Fruit fly (Drosophila melanogaster): ENCODE data around the gene GlcAT-S.
A peak's percentile ranks its signal among the peaks of the same experiment; 100 is the strongest.

GlcAT-S gene

dm6 chr2L:9569588-9570434, 46.5 kb upstream of the GlcAT-S start (continued):
- TF ChIP-seq emc (GFP tag; optimal IDR thresholded peaks at IDR 0.05) (peak; percentile 32), lilli (GFP tag; optimal IDR thresholded peaks at IDR 0.05) (peak; percentile 95), amos (GFP tag; IDR thresholded peaks at IDR 0.05; ENCODE audit: partially characterized antibody) (peak; percentile 31; the same call in 1 of the 2 replicates), CG1647 (GFP tag; optimal IDR thresholded peaks at IDR 0.05) (peak; percentile 89), stc (GFP tag; IDR thresholded peaks at IDR 0.05) (peak; percentile 90), CG33557 (GFP tag; optimal IDR thresholded peaks at IDR 0.05) (peak; percentile 88), CG11723 (GFP tag; optimal IDR thresholded peaks at IDR 0.05) (peak; percentile 93), bcd (GFP tag; optimal IDR thresholded peaks at IDR 0.05) (peak; percentile 98), CG12104 (GFP tag; optimal IDR thresholded peaks at IDR 0.05) (peak; percentile 97), ftz-f1 (GFP tag; optimal IDR thresholded peaks at IDR 0.05) (peak; percentile 52), cad (GFP tag; optimal IDR thresholded peaks at IDR 0.05) (no peak), her (GFP tag; optimal IDR thresholded peaks at IDR 0.05) (peak; percentile 74), Max (GFP tag; optimal IDR thresholded peaks at IDR 0.05) (peak; percentile 98), fd96Cb (tag; optimal IDR thresholded peaks at IDR 0.05) (peak; percentile 96), zen2 (GFP tag; IDR thresholded peaks at IDR 0.05; ENCODE audit: partially characterized antibody) (no peak), disco-r (GFP tag; optimal IDR thresholded peaks at IDR 0.05) (peak; percentile 78), zfh1 (GFP tag; IDR thresholded peaks at IDR 0.05) (peak; percentile 89), bigmax (GFP tag; optimal IDR thresholded peaks at IDR 0.05) (no peak), twi (tag; optimal IDR thresholded peaks at IDR 0.05) (peak; percentile 92), bowl (GFP tag; IDR thresholded peaks at IDR 0.05) (peak; percentile 56; the same call in 1 of the 2 replicates), Meics (GFP tag; optimal IDR thresholded peaks at IDR 0.05) (peak; percentile 98), HLHmδ (GFP tag; optimal IDR thresholded peaks at IDR 0.05) (no peak), CG43689 (GFP tag; IDR thresholded peaks at IDR 0.05) (peak; percentile 67), schlank (tag; optimal IDR thresholded peaks at IDR 0.05) (peak; percentile 83), Hr51 (GFP tag; optimal IDR thresholded peaks at IDR 0.05) (peak; percentile 91 to 98), kni (GFP tag; optimal IDR thresholded peaks at IDR 0.05) (peak; percentile 42), CG8478 (optimal IDR thresholded peaks at IDR 0.05) (no peak), CG15696 (tag; optimal IDR thresholded peaks at IDR 0.05) (peak; percentile 92), CG3407 (GFP tag; optimal IDR thresholded peaks at IDR 0.05) (peak; percentile 88), CG18599 (GFP tag; optimal IDR thresholded peaks at IDR 0.05) (peak; percentile 98), Optix (GFP tag; IDR thresholded peaks at IDR 0.05) (no peak), HmgZ (tag; optimal IDR thresholded peaks at IDR 0.05) (peak; percentile 91), slou (GFP tag; optimal IDR thresholded peaks at IDR 0.05) (peak; percentile 92), TFAM (GFP tag; optimal IDR thresholded peaks at IDR 0.05) (peak; percentile 84), Pdp1 (GFP tag; optimal IDR thresholded peaks at IDR 0.05) (peak; percentile 77 to 87), br (optimal IDR thresholded peaks at IDR 0.05) (no peak), lov (optimal IDR thresholded peaks at IDR 0.05) (no peak), lov (GFP tag; IDR thresholded peaks at IDR 0.05) (0 out of 3 replicates have a peak, but pooled peaks have one; percentile 45), gro (GFP tag; optimal IDR thresholded peaks at IDR 0.05) (peak; percentile 85), CG7987 (GFP tag; optimal IDR thresholded peaks at IDR 0.05) (peak; percentile 77), exex (tag; optimal IDR thresholded peaks at IDR 0.05) (peak; percentile 84), cas (GFP tag; IDR thresholded peaks at IDR 0.05) (peak; percentile 88), CG8388 (GFP tag; optimal IDR thresholded peaks at IDR 0.05) (peak; percentile 93), Eip74EF (GFP tag; optimal IDR thresholded peaks at IDR 0.05) (peak in 1 of 2 experiments; percentile 95), MESR4 (GFP tag; optimal IDR thresholded peaks at IDR 0.05) (peak; percentile 18), CG10267 (tag; optimal IDR thresholded peaks at IDR 0.05) (peak; percentile 92), CG17385 (GFP tag; optimal IDR thresholded peaks at IDR 0.05) (peak; percentile 95), sens (GFP tag) (peak; percentile 96), CG7928 (GFP tag; optimal IDR thresholded peaks at IDR 0.05) (peak; percentile 77)

Data from whole organism, embryonic.